Worm (Caenorhabditis elegans) whole organism, early embryonic: ENCODE measurements around the gene Y43F4B.10.

Experiments
- ceh-13 ChIP-seq: fragments of 200-800 bp; sonication (Bioruptor generic); optimal IDR thresholded peaks from 2 replicates; lab custom pipeline; 2018; ENCODE audit warnings: mild to moderate bottlenecking, missing genetic modification characterization, missing compliant biosample characterization
- ceh-36 ChIP-seq: sonication (generic microtip); optimal IDR thresholded peaks from 2 replicates; lab custom pipeline; 2016; ENCODE audit warnings: missing genetic modification characterization, inconsistent platforms, missing compliant biosample characterization
- flt-1 ChIP-seq: fragments of 200-800 bp; sonication (Bioruptor generic); IDR thresholded peaks from 2 replicates; pipeline ENCODE4 v1.3.6; 2022; ENCODE audit warnings: missing genetic modification characterization, missing compliant biosample characterization
- pes-1 ChIP-seq: fragments of 200-800 bp; sonication (Bioruptor generic); IDR thresholded peaks from 2 replicates; pipeline ENCODE4 v1.3.6; 2022; ENCODE audit warnings: missing genetic modification reagents, missing genetic modification characterization, missing compliant biosample characterization
- scrt-1 ChIP-seq: fragments of 200-800 bp; sonication (Bioruptor generic); IDR thresholded peaks from 2 replicates; pipeline ENCODE4 v1.3.6; 2022; ENCODE audit warnings: missing genetic modification characterization, missing compliant biosample characterization

- TF ChIP-seq scrt-1 (GFP tag; lab: Robert Waterston, UW) (no peak), ceh-13 (GFP tag; lab: Kevin White, UChicago) (no peak), ceh-36 (tag; lab: Kevin White, UChicago) (no peak), pes-1 (GFP tag; lab: Robert Waterston, UW) (no peak), flt-1 (GFP tag; lab: Robert Waterston, UW) (no peak)
Observed at ce11 chrIII:13272227-13272626, 41.6 kb upstream of the Y43F4B.10 start.
